Fruit fly (Drosophila melanogaster) whole organism, pupa: ENCODE data around the gene CG11563.
A peak's percentile ranks its signal among the peaks of the same experiment; 100 is the strongest.

Source experiments
- CG10348 ChIP-seq: fragments of 200-800 bp; sonication (Bioruptor generic); IDR thresholded peaks from 2 replicates; pipeline ENCODE4 v1.3.6; 2022; ENCODE audit warnings: missing biosample characterization, missing genetic modification characterization
- CG14655 ChIP-seq: fragments of 200-800 bp; sonication (Bioruptor generic); optimal IDR thresholded peaks from 3 replicates; lab custom pipeline; 2017; ENCODE audit warnings: mild to moderate bottlenecking, missing biosample characterization, missing genetic modification reagents, missing genetic modification characterization
- CG17806 ChIP-seq: fragments of 200-800 bp; sonication (Bioruptor generic); optimal IDR thresholded peaks from 2 replicates; lab custom pipeline; 2018; ENCODE audit warnings: missing biosample characterization, mild to moderate bottlenecking, missing genetic modification characterization, moderate library complexity
- CG32121 ChIP-seq: fragments of 200-800 bp; sonication (Bioruptor generic); IDR thresholded peaks from 2 replicates; pipeline ENCODE4 v1.3.6; 2022; ENCODE audit warnings: missing biosample characterization, missing genetic modification characterization
- CG4496 ChIP-seq: fragments of 200-800 bp; sonication (Bioruptor generic); IDR thresholded peaks from 3 replicates; pipeline ENCODE4 v1.3.6; 2022; ENCODE audit warnings: missing biosample characterization, missing genetic modification characterization
- D1 ChIP-seq: fragments of 200-800 bp; sonication (Bioruptor generic); optimal IDR thresholded peaks from 2 replicates; lab custom pipeline; 2018; ENCODE audit warnings: missing biosample characterization, mild to moderate bottlenecking, missing genetic modification characterization, moderate library complexity
- EcR ChIP-seq: fragments of 200-800 bp; sonication (Bioruptor generic); optimal IDR thresholded peaks from 3 replicates; lab custom pipeline; 2019; ENCODE audit warnings: missing biosample characterization, missing genetic modification characterization, mild to moderate bottlenecking, moderate library complexity, missing genetic modification reagents
- fd96Ca ChIP-seq: fragments of 200-800 bp; sonication (Bioruptor generic); IDR thresholded peaks from 3 replicates; pipeline ENCODE4 v1.3.6; 2022; ENCODE audit warnings: missing biosample characterization, missing genetic modification characterization

dm6 chr3R:31725486-31726227 is 11.2 kb upstream of the CG11563 start:
- TF ChIP-seq EcR (GFP tag; lab: Kevin White, UChicago) (peak; percentile 79), CG17806 (no peak), D1 (tag; lab: Kevin White, UChicago) (no peak), CG32121 (GFP tag; lab: Robert Waterston, UW) (peak; percentile 25; the same call in 1 of the 2 replicates), CG14655 (GFP tag; lab: Kevin White, UChicago) (no peak), CG10348 (no peak), fd96Ca (peak; percentile 63), CG4496 (GFP tag; lab: Robert Waterston, UW) (peak; percentile 83)
